Fruit fly (Drosophila melanogaster) S2 (cell line): ENCODE data around the gene Tsp39D.

Experiments
- CG8478 ChIP-seq: fragments of >200 bp; optimal IDR thresholded peaks from 2 replicates; lab custom pipeline; 2018
- CTCF ChIP-seq, 2 experiments: fragments of >200 bp; optimal IDR thresholded peaks; 2 replicates each; lab custom pipeline; 2018

dm6 chr2L:21299564-21299963 lies 44.8 kb upstream of the Tsp39D start:
- no peak for TF ChIP-seq CG8478 (lab: Kevin White, UChicago)
- peak in 1 of 2 experiments; percentile 41 for TF ChIP-seq CTCF (optimal IDR thresholded peaks at IDR 0.05; lab: Kevin White, UChicago)
